Worm (Caenorhabditis elegans): ENCODE results near the gene T02B11.6.
"Not testable (repeated sequence)": the region's sequence is repeated elsewhere in the genome, so short reads cannot be mapped to it uniquely, and the experiment has no call there.

T02B11.6 gene

DNA sequence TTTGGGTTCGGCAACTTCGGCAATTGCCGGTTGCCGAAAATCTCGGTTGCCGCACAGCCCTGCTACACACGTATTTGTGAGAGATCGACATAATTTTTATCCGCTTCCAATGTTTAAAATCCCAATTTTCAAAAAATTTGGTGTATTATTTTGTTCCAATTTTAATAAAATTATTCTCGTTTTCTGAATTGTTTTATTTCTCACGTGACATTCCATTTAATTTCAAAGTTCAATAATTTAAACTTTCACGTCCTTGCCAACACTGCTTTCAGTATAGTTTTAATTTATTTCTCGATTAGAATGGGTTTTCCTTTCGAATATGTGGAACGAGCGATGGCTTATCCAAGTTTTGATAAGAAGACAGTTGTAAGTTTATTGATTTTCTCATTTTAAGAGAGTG, 32.6 kb downstream of the T02B11.6 start, which contains the start of gene K09C6.2:
K09C6.2 (plus strand) TSS at position 301 of the 400 bp plus-strand sequence.
- no peak for TF ChIP-seq ztf-11 (tag; optimal IDR thresholded peaks at IDR 0.05)
- TF ChIP-seq zip-8 (tag; optimal IDR thresholded peaks at IDR 0.05): no peak
- no peak for TF ChIP-seq unc-39 (tag; optimal IDR thresholded peaks at IDR 0.05)

ce11 chrV:854966-855365, 34.1 kb downstream of the T02B11.6 start, which contains the start of gene K09C6.9:
Gene K09C6.9, minus strand, starts transcription at chrV:855066.
- no peak for TF ChIP-seq hlh-1 (tag; optimal IDR thresholded peaks at IDR 0.05)
- no peak for TF ChIP-seq mls-2 (tag; optimal IDR thresholded peaks at IDR 0.05)
- no peak for TF ChIP-seq nhr-2 (tag; optimal IDR thresholded peaks at IDR 0.05)
- TF ChIP-seq ham-2 (GFP tag; optimal IDR thresholded peaks at IDR 0.05): no peak
- no peak for TF ChIP-seq drap-1 (GFP tag; optimal IDR thresholded peaks at IDR 0.05)
- no peak for TF ChIP-seq ceh-39 (tag; optimal IDR thresholded peaks at IDR 0.05)
- no peak for TF ChIP-seq ces-1 (GFP tag; optimal IDR thresholded peaks at IDR 0.05)
- TF ChIP-seq M03D4.4 (tag; optimal IDR thresholded peaks at IDR 0.05): no peak
- no peak for TF ChIP-seq nhr-12 (tag; optimal IDR thresholded peaks at IDR 0.05)
- TF ChIP-seq lin-13 (tag; optimal IDR thresholded peaks at IDR 0.05): no peak
- no peak for TF ChIP-seq lin-32 (GFP tag; optimal IDR thresholded peaks at IDR 0.05)
- no peak for TF ChIP-seq lsy-2 (tag; optimal IDR thresholded peaks at IDR 0.05)

- TF ChIP-seq blmp-1 (tag; optimal IDR thresholded peaks at IDR 0.05) (no peak), ceh-83 (GFP tag; optimal IDR thresholded peaks at IDR 0.05) (no peak), snpc-4 (tag; optimal IDR thresholded peaks at IDR 0.05) (no peak), unc-62 (GFP tag; optimal IDR thresholded peaks at IDR 0.05) (no peak), nhr-76 (tag; optimal IDR thresholded peaks at IDR 0.05) (no peak), lin-13 (tag; optimal IDR thresholded peaks at IDR 0.05) (no peak)
Measured at ce11 chrV:852184-852583, 36.9 kb downstream of the T02B11.6 start, which contains the start of gene K09C6.3. Gene K09C6.3, plus strand, starts transcription at chrV:852484.

- no peak for TF ChIP-seq drap-1 (GFP tag; optimal IDR thresholded peaks at IDR 0.05)
- TF ChIP-seq ceh-39 (tag; optimal IDR thresholded peaks at IDR 0.05): no peak
Measured at ce11 chrV:849512-849911, 39.6 kb downstream of the T02B11.6 start, which contains the start of gene srbc-12. Gene srbc-12, plus strand, starts transcription at chrV:849812.

DNA sequence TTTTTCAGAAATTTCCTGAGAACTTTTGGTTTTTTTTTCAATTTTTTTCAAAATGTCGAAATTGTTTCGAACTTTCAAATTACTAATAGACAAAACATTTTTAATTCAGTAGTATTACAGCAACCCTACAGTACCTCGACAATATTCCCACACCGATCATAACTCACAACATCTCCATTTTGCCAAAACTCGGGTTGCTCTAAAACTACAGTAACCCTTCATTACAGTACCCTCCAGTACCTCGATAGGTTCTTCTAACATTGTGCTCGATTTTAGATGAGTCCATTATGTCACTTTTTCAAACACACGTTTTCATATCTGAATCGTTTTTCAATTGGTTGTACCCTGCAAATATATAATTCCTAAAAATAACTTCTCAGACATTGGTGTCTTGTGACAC, 40.1 kb downstream of the T02B11.6 start:
- TF ChIP-seq blmp-1 (tag; optimal IDR thresholded peaks at IDR 0.05) (no peak), mab-5 (tag; optimal IDR thresholded peaks at IDR 0.05) (no peak), lsy-2 (tag; optimal IDR thresholded peaks at IDR 0.05) (no peak), ceh-83 (GFP tag; optimal IDR thresholded peaks at IDR 0.05) (no peak), nhr-28 (tag; optimal IDR thresholded peaks at IDR 0.05) (no peak), unc-62 (GFP tag; optimal IDR thresholded peaks at IDR 0.05) (no peak), ham-2 (GFP tag; optimal IDR thresholded peaks at IDR 0.05) (no peak), elt-3 (tag; optimal IDR thresholded peaks at IDR 0.05) (no peak), bed-3 (GFP tag; optimal IDR thresholded peaks at IDR 0.05) (no peak), drap-1 (GFP tag; optimal IDR thresholded peaks at IDR 0.05) (no peak), elt-1 (tag; optimal IDR thresholded peaks at IDR 0.05; ENCODE audit: borderline replicate concordance, insufficient read depth) (no peak), nhr-76 (tag; optimal IDR thresholded peaks at IDR 0.05) (no peak), lin-32 (GFP tag; optimal IDR thresholded peaks at IDR 0.05) (no peak), M03D4.4 (tag; optimal IDR thresholded peaks at IDR 0.05) (no peak), snpc-4 (tag; optimal IDR thresholded peaks at IDR 0.05) (no peak)

DNA sequence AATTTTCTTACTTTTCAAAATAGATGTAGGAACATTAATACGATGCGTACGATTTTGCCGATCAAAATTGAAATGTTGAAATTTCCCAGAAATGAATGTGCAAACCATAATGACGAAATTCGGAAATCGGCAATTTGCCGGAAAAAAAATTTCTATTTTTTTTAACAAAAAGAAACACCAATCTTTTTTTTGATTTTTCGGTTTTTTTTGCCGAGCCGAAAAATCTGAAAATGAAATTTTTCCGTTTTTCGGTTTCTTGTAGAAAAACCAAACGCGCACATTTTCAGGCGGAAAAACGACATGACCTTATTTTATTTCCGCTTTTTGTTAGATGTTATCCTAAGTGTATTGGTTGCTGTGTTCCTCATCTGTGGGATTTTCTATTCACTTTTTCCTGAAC, 41.6 kb downstream of the T02B11.6 start, which contains the start of gene srbc-13:
srbc-13 (plus strand) TSS at position 301 of the 400 bp plus-strand sequence.
- no peak for TF ChIP-seq lin-13 (tag; optimal IDR thresholded peaks at IDR 0.05)
- TF ChIP-seq flh-1 (GFP tag; optimal IDR thresholded peaks at IDR 0.05): no peak
- TF ChIP-seq ceh-83 (GFP tag; optimal IDR thresholded peaks at IDR 0.05): no peak
- TF ChIP-seq ham-2 (GFP tag; optimal IDR thresholded peaks at IDR 0.05): no peak
- no peak for TF ChIP-seq elt-3 (tag; optimal IDR thresholded peaks at IDR 0.05)
- no peak for TF ChIP-seq mls-2 (tag; optimal IDR thresholded peaks at IDR 0.05)
- TF ChIP-seq ztf-11 (tag; optimal IDR thresholded peaks at IDR 0.05): no peak
- TF ChIP-seq unc-39 (tag; optimal IDR thresholded peaks at IDR 0.05): no peak
- TF ChIP-seq zip-8 (tag; optimal IDR thresholded peaks at IDR 0.05): no peak
- TF ChIP-seq nhr-237 (tag; optimal IDR thresholded peaks at IDR 0.05): no peak
- TF ChIP-seq pha-4 (tag; optimal IDR thresholded peaks at IDR 0.05): no peak

DNA sequence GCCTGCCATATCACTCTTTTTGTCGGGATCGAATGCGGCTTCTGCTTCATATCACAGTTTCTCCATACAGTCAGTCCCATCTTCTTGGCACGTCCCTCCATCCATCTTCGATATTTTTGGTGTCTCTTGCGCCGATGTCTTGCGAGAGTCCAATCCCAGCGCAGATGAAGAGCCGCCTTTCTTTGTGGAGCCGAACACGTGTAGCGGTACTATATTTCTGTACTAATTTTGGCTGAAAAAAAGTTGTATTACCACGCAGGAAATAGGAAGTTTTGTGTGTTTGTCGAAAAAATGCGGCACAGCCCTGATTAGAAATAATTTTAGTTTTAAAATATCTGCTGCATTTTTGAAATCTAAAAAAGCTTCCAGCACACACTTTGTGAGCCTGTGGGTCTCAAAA, 46.0 kb downstream of the T02B11.6 start, which contains the start of gene K09C6.8:
K09C6.8 (minus strand) TSS at position 101 of the 400 bp plus-strand sequence.
- TF ChIP-seq mls-2 (tag; optimal IDR thresholded peaks at IDR 0.05); nhr-237 (tag; optimal IDR thresholded peaks at IDR 0.05); ces-1 (GFP tag; optimal IDR thresholded peaks at IDR 0.05): not testable (repeated sequence)

All from whole organism, mixed stage, embryonic.